Fruit fly (Drosophila melanogaster) whole organism, wandering third instar larva: Measurements from ENCODE around the gene Npc2d.
A peak's percentile ranks its signal among the peaks of the same experiment; 100 is the strongest.

Experiments used
- Abd-B ChIP-seq: fragments of >200 bp; optimal IDR thresholded peaks from 2 replicates; lab custom pipeline; 2017; ENCODE audit warnings: missing biosample characterization, missing genetic modification characterization
- CG9705 ChIP-seq: fragments of 200-800 bp; sonication (Bioruptor generic); optimal IDR thresholded peaks from 2 replicates; lab custom pipeline; 2018; ENCODE audit warnings: missing biosample characterization, mild to moderate bottlenecking, missing genetic modification characterization
- CrebA ChIP-seq: fragments of 200-800 bp; sonication (Bioruptor generic); optimal IDR thresholded peaks from 2 replicates; lab custom pipeline; 2016; ENCODE audit warnings: missing biosample characterization, mild to moderate bottlenecking, missing genetic modification characterization, borderline replicate concordance
- Dfd ChIP-seq: fragments of >200 bp; optimal IDR thresholded peaks from 2 replicates; lab custom pipeline; 2017; ENCODE audit warnings: missing biosample characterization, missing genetic modification characterization
- Dif ChIP-seq: fragments of 200-275, 200-300 bp; sonication (Bioruptor generic); optimal IDR thresholded peaks from 2 replicates; lab custom pipeline; 2018; ENCODE audit warnings: missing biosample characterization, missing genetic modification characterization; ENCODE audit not compliant: partially characterized antibody
- GATAd ChIP-seq: sonication (Bioruptor generic); optimal IDR thresholded peaks from 2 replicates; lab custom pipeline; 2016; ENCODE audit warnings: missing biosample characterization, missing genetic modification characterization
- HLH106 ChIP-seq: fragments of 200-800 bp; optimal IDR thresholded peaks from 3 replicates; lab custom pipeline; 2019; ENCODE audit warnings: missing biosample characterization, mild to moderate bottlenecking, missing genetic modification characterization, moderate library complexity
- Hnf4 ChIP-seq: fragments of 200-800 bp; sonication (Bioruptor generic); optimal IDR thresholded peaks from 2 replicates; lab custom pipeline; 2016; ENCODE audit warnings: missing biosample characterization, mild to moderate bottlenecking, missing genetic modification characterization
- Hr78 ChIP-seq: fragments of >200 bp; optimal IDR thresholded peaks from 2 replicates; lab custom pipeline; 2017; ENCODE audit warnings: missing biosample characterization, missing genetic modification characterization
- Hr83 ChIP-seq: fragments of 200-300 bp; sonication (Bioruptor generic); optimal IDR thresholded peaks from 2 replicates; lab custom pipeline; 2016; ENCODE audit warnings: missing biosample characterization, mild to moderate bottlenecking, missing genetic modification characterization, moderate library complexity; ENCODE audit not compliant: poor library complexity, severe bottlenecking
- Jra ChIP-seq: sonication (Bioruptor generic); optimal IDR thresholded peaks from 2 replicates; lab custom pipeline; 2016; ENCODE audit warnings: missing biosample characterization, missing genetic modification characterization
- Mio ChIP-seq: sonication (Bioruptor generic); optimal IDR thresholded peaks from 2 replicates; lab custom pipeline; 2016; ENCODE audit warnings: missing biosample characterization, missing genetic modification characterization
- Myc ChIP-seq: fragments of >200 bp; optimal IDR thresholded peaks from 2 replicates; lab custom pipeline; 2017
- N ChIP-seq: fragments of >200 bp; optimal IDR thresholded peaks from 2 replicates; lab custom pipeline; 2018; ENCODE audit warnings: missing biosample characterization, missing external identifiers, missing genetic modification characterization
- OdsH ChIP-seq: fragments of 200-800 bp; sonication (Bioruptor generic); optimal IDR thresholded peaks from 2 replicates; lab custom pipeline; 2016; ENCODE audit warnings: missing biosample characterization, mild to moderate bottlenecking, missing genetic modification characterization
- Rel ChIP-seq, 2 experiments: fragments of 200-800 bp; sonication (Bioruptor generic) in 1 of 2; optimal IDR thresholded peaks; 2 replicates in 1 of 2; 3 replicates in 1 of 2; lab custom pipeline; 2016 to 2019; ENCODE audit warnings: mild to moderate bottlenecking in 2 of 2, missing biosample characterization in 2 of 2, missing genetic modification characterization in 2 of 2, moderate library complexity in 1 of 2
- Sp1 ChIP-seq: fragments of 200-800 bp; sonication (Bioruptor generic); optimal IDR thresholded peaks from 3 replicates; lab custom pipeline; 2019; ENCODE audit warnings: missing biosample characterization, mild to moderate bottlenecking, missing genetic modification characterization, moderate library complexity
- br ChIP-seq: fragments of 200-800 bp; sonication (Bioruptor generic); optimal IDR thresholded peaks from 2 replicates; lab custom pipeline; 2016; ENCODE audit warnings: missing biosample characterization, missing genetic modification characterization
- brk ChIP-seq: fragments of 200-800 bp; sonication (Bioruptor generic); optimal IDR thresholded peaks from 2 replicates; lab custom pipeline; 2016; ENCODE audit warnings: missing biosample characterization, mild to moderate bottlenecking, missing genetic modification characterization
- dl ChIP-seq, 2 experiments: fragments of 175-275, 200-275 bp in 1 of 2; fragments of 200-275 bp in 1 of 2; sonication (Bioruptor generic); optimal IDR thresholded peaks; lab custom pipeline; 2018; ENCODE audit warnings: mild to moderate bottlenecking in 2 of 2, missing biosample characterization in 2 of 2, missing genetic modification characterization in 2 of 2, moderate library complexity in 2 of 2; ENCODE audit not compliant: partially characterized antibody in 2 of 2, insufficient read depth in 1 of 2
- dmrt93B ChIP-seq: fragments of 200-800 bp; sonication (Bioruptor generic); optimal IDR thresholded peaks from 2 replicates; lab custom pipeline; 2018; ENCODE audit warnings: missing biosample characterization, mild to moderate bottlenecking, missing genetic modification characterization
- dsf ChIP-seq: sonication (Bioruptor generic); optimal IDR thresholded peaks from 2 replicates; lab custom pipeline; 2016; ENCODE audit warnings: missing biosample characterization, missing genetic modification characterization, borderline replicate concordance
- ey ChIP-seq: fragments of 200-800 bp; sonication (Bioruptor generic); optimal IDR thresholded peaks from 2 replicates; lab custom pipeline; 2016; ENCODE audit warnings: missing biosample characterization, missing genetic modification characterization
- foxo ChIP-seq, 2 experiments: fragments of 200-800 bp; sonication (Bioruptor generic); optimal IDR thresholded peaks; 2 replicates in 1 of 2; 3 replicates in 1 of 2; lab custom pipeline; 2016 to 2017; ENCODE audit warnings: missing biosample characterization in 2 of 2, missing genetic modification characterization in 2 of 2
- fru ChIP-seq: fragments of 200-800 bp; sonication (Bioruptor generic); optimal IDR thresholded peaks from 3 replicates; lab custom pipeline; 2016; ENCODE audit warnings: missing biosample characterization, mild to moderate bottlenecking, missing genetic modification characterization
- h ChIP-seq: fragments of 200-800 bp; sonication (Bioruptor generic); optimal IDR thresholded peaks from 3 replicates; lab custom pipeline; 2016; ENCODE audit warnings: missing biosample characterization, mild to moderate bottlenecking, missing genetic modification characterization
- jim ChIP-seq: fragments of 175-275, 200-325 bp; sonication (Bioruptor generic); optimal IDR thresholded peaks from 2 replicates; lab custom pipeline; 2016; ENCODE audit warnings: missing biosample characterization, mild to moderate bottlenecking, missing genetic modification characterization
- lola ChIP-seq: fragments of >200 bp; optimal IDR thresholded peaks from 2 replicates; lab custom pipeline; 2017; ENCODE audit warnings: missing biosample characterization, missing genetic modification characterization
- pan ChIP-seq: fragments of >200 bp; optimal IDR thresholded peaks from 2 replicates; lab custom pipeline; 2017
- psq ChIP-seq: fragments of 200-800 bp; sonication (Bioruptor generic); optimal IDR thresholded peaks from 3 replicates; lab custom pipeline; 2017; ENCODE audit warnings: missing biosample characterization, mild to moderate bottlenecking, missing genetic modification characterization, moderate library complexity
- rgr ChIP-seq: fragments of 200-800 bp; sonication (Bioruptor generic); optimal IDR thresholded peaks from 3 replicates; lab custom pipeline; 2016; ENCODE audit warnings: missing biosample characterization, mild to moderate bottlenecking, missing genetic modification characterization
- sage ChIP-seq: fragments of 200-800 bp; sonication (Bioruptor generic); optimal IDR thresholded peaks from 2 replicates; lab custom pipeline; 2016; ENCODE audit warnings: missing biosample characterization, mild to moderate bottlenecking, missing genetic modification characterization
- sv ChIP-seq: fragments of 200-800 bp; sonication (Bioruptor generic); optimal IDR thresholded peaks from 3 replicates; lab custom pipeline; 2016; ENCODE audit warnings: missing biosample characterization, missing genetic modification characterization
- tai ChIP-seq: sonication (Bioruptor generic); optimal IDR thresholded peaks from 2 replicates; lab custom pipeline; 2016; ENCODE audit warnings: missing biosample characterization, missing genetic modification characterization
- usp ChIP-seq: fragments of >200 bp; optimal IDR thresholded peaks from 2 replicates; lab custom pipeline; 2017; ENCODE audit warnings: missing biosample characterization, missing genetic modification characterization
- woc ChIP-seq: sonication (Bioruptor generic); optimal IDR thresholded peaks from 2 replicates; lab custom pipeline; 2016; ENCODE audit warnings: missing biosample characterization, mild to moderate bottlenecking, missing genetic modification characterization

Gene Npc2d

DNA sequence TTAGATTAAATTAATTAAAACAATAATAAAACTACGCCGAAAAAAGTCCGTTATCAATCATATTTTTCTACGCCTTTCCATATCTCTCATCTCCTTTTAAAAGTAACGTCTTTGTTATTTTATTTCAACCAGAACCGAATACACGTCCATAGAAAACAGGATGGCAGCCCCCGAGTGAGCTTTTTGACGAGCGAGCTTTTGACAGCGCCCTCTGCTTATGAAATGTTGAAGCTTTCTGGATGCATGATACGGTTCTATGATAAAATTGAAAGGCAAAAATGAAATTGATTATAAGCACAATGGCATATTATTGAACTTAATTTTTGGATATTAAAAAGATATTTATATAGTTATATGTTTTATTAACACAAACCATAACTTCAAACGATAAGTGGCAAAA lies 20.8 kb upstream of the Npc2d start:
- peak in 1 of 2 experiments; percentile 24 for TF ChIP-seq foxo (GFP tag; optimal IDR thresholded peaks at IDR 0.05; lab: Kevin White, UChicago)
- no peak for TF ChIP-seq dsf (GFP tag; lab: Kevin White, UChicago)
- TF ChIP-seq Myc (lab: Kevin White, UChicago) = no peak
- no peak for TF ChIP-seq woc
- TF ChIP-seq psq = no peak
- TF ChIP-seq Hnf4 = no peak
- TF ChIP-seq N (GFP tag; lab: Kevin White, UChicago) = no peak
- TF ChIP-seq jim (GFP tag; lab: Kevin White, UChicago) = no peak
- TF ChIP-seq OdsH = peak; percentile 6
- no peak for TF ChIP-seq lola (GFP tag; lab: Kevin White, UChicago)
- no peak for TF ChIP-seq dmrt93B
- no peak for TF ChIP-seq Jra
- peak; percentile 23 for TF ChIP-seq h (GFP tag; lab: Kevin White, UChicago)
- peak; percentile 28 for TF ChIP-seq br (GFP tag; lab: Kevin White, UChicago)
- no peak for TF ChIP-seq Hr78
- peak; percentile 4 for TF ChIP-seq brk (GFP tag; lab: Kevin White, UChicago)
- no peak for TF ChIP-seq tai (GFP tag; lab: Kevin White, UChicago)
- TF ChIP-seq Hr83 = peak; percentile 65
- no peak for TF ChIP-seq Dif (GFP tag; lab: Kevin White, UChicago)
- no peak for TF ChIP-seq usp (GFP tag; lab: Kevin White, UChicago)
- TF ChIP-seq CG9705 (GFP tag; lab: Kevin White, UChicago) = no peak
- TF ChIP-seq Mio = no peak
- no peak for TF ChIP-seq Sp1
- no peak for TF ChIP-seq Abd-B (GFP tag; lab: Kevin White, UChicago)
- no peak for TF ChIP-seq Rel (GFP tag; optimal IDR thresholded peaks at IDR 0.05; lab: Kevin White, UChicago)
- no peak for TF ChIP-seq Rel (tag; optimal IDR thresholded peaks at IDR 0.05; lab: Kevin White, UChicago)
- TF ChIP-seq sage (GFP tag; lab: Kevin White, UChicago) = no peak
- TF ChIP-seq rgr (GFP tag; lab: Kevin White, UChicago) = peak; percentile 46
- TF ChIP-seq CrebA (GFP tag; lab: Kevin White, UChicago) = no peak
- peak; percentile 17 for TF ChIP-seq fru (GFP tag; lab: Kevin White, UChicago)
- no peak for TF ChIP-seq sv (GFP tag; lab: Kevin White, UChicago)
- TF ChIP-seq dl (GFP tag; optimal IDR thresholded peaks at IDR 0.05; lab: Kevin White, UChicago; ENCODE audit: insufficient read depth in 1 of 2, partially characterized antibody in 2 of 2) = no peak
- no peak for TF ChIP-seq GATAd (GFP tag; lab: Kevin White, UChicago)
- TF ChIP-seq HLH106 (tag; lab: Kevin White, UChicago) = peak; percentile 26

DNA sequence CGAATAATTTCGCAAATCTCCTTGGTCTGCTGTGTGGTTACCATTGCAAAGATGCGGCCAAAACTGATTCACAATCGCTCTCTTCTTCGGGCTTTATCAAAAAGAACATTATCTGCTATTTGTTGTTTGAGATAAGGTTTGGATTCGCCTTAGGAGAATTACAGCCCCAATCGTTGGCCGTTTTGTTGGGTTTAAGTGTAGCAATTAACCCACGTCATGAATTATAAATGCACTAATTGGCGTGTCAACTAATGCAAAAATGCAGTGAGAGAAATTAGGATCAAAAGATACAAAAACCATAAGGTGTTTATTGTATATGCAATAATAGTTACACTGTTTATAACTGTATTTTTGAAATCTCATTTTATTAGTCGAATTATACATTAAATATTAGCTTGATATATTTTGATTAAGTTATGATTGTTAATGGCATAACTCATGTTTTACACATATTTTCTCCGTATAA lies 19.5 kb upstream of the Npc2d start, which contains the start of gene Alp13:
Gene Alp13, minus strand, starts transcription at position 51 of the 466 bp plus-strand sequence.
- TF ChIP-seq br (GFP tag; lab: Kevin White, UChicago) (no peak), ey (GFP tag; lab: Kevin White, UChicago) (no peak), psq (no peak)
- TF ChIP-seq, all 38 proteins: peak for 0

DNA sequence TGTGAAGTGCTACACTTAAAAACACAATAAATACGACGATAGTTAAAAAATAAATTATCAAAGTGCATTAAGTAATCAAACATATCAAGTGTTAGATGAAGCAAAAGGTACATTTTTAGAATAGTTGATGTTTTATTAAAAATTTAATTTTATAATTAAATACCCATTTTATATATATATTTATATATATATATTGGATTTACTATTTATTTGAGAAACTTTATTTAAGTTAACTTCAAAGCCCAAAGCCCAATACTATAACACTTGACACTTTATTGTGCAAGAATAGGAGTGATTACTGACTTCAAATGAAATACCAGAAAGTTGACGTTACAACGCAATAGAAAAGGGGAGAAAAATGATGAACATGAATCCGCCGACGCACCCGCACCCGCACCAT lies 14.9 kb upstream of the Npc2d start, which contains the start of gene nerfin-2:
Gene nerfin-2, plus strand, starts transcription at position 301 of the 400 bp plus-strand sequence.
- TF ChIP-seq Dfd (GFP tag; lab: Kevin White, UChicago) (peak; percentile 25), pan (lab: Kevin White, UChicago) (no peak)
- TF ChIP-seq, all 38 proteins: peak for 1

DNA sequence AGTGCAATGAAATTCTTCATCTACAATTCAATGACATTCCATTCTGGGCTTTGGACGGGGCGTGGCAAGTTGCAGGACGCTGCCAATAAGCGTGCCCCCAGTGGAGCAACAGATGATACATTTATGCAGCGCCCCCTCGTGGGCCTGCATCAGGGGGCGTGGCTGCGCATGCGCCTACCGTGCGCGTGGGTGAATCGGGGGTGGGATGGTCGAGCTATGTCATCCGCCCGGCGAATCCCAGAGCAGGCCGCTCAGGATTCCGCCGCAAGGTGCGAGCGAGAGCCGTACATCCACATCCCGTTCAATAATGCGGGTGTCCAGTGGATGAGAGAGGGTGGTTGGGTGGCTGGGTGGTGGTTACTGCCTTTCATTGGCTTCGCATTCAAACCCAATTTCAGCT lies 14.3 kb upstream of the Npc2d start:
- TF ChIP-seq pan (lab: Kevin White, UChicago) (no peak), dl (GFP tag; optimal IDR thresholded peaks at IDR 0.05; lab: Kevin White, UChicago; ENCODE audit: insufficient read depth in 1 of 2, partially characterized antibody in 2 of 2) (peak in 1 of 2 experiments; percentile 13)
